Worm (Caenorhabditis elegans): ENCODE data around the gene old-2.

Gene old-2

DNA sequence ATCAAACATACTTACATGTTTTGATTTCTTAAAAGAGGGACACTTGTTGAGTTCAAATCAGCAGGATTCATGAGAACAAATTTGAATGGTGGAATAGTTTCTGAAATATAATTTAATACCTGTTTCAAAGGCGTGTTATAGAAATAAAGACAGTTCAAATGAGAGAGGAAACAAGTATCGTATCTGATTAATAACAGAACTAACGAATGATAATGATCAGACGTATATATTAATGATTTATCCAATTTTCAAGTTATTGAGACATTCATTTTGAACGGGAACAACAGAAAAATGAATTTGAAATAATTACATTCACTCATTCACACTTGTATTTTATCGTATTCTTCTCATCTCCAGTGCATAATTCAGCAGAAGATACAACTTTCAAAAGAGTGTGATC lies 6.2 kb upstream of the old-2 start, which contains the start of gene chil-4:
Gene chil-4 (minus strand): TSS at position 101 of the 400 bp plus-strand sequence.
- TF ChIP-seq ZK546.5 (tag; optimal IDR thresholded peaks at IDR 0.05) (no peak), nhr-12 (tag; optimal IDR thresholded peaks at IDR 0.05) (no peak), pqm-1 (tag; optimal IDR thresholded peaks at IDR 0.05) (no peak), ceh-16 (tag; optimal IDR thresholded peaks at IDR 0.05) (no peak), fkh-2 (tag; optimal IDR thresholded peaks at IDR 0.05) (no peak), nhr-23 (tag; optimal IDR thresholded peaks at IDR 0.05) (no peak), mdl-1 (tag; optimal IDR thresholded peaks at IDR 0.05) (no peak), mml-1 (tag; optimal IDR thresholded peaks at IDR 0.05) (no peak)

DNA sequence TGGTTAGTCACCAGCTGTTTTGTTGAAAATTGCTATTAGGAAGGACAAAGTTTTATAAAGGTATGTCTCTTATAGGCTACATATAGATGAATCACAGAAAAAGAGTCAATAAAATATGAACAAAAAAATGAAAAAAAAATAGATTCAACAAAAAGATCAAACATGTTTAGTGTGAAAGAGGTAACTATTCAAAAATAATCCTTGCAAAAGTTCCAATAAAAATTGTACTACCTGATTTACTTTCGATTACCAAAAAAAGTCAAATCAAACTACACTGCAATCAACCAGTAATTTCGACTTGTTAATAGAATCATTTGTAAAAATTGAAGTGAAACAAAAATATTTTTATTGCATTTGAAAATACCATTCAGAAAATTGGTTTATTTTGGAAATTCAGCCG lies 1.5 kb upstream of the old-2 start, which contains the start of gene ZK938.10:
Gene ZK938.10 (minus strand): TSS at position 101 of the 400 bp plus-strand sequence.
- TF ChIP-seq nhr-67 (tag; optimal IDR thresholded peaks at IDR 0.05) (no peak), snpc-4 (tag; optimal IDR thresholded peaks at IDR 0.05) (no peak), lin-39 (tag; optimal IDR thresholded peaks at IDR 0.05) (no peak), mdl-1 (tag; optimal IDR thresholded peaks at IDR 0.05) (no peak), fos-1 (tag; optimal IDR thresholded peaks at IDR 0.05) (no peak), egl-5 (tag; optimal IDR thresholded peaks at IDR 0.05) (no peak), egl-27 (tag; optimal IDR thresholded peaks at IDR 0.05) (no peak), elt-3 (tag; optimal IDR thresholded peaks at IDR 0.05) (no peak), daf-12 (tag; optimal IDR thresholded peaks at IDR 0.05) (no peak), tbx-2 (tag; optimal IDR thresholded peaks at IDR 0.05) (no peak), unc-62 (GFP tag; optimal IDR thresholded peaks at IDR 0.05) (no peak), ceh-16 (tag; optimal IDR thresholded peaks at IDR 0.05) (no peak), elt-2 (tag; optimal IDR thresholded peaks at IDR 0.05) (no peak)

ce11 chrII:9845239-9845638 lies 4.2 kb downstream of the old-2 start, which contains the start of gene chil-9:
TSS of gene chil-9 (minus strand) at chrII:9845339.
- no peak for TF ChIP-seq tbx-2 (tag; optimal IDR thresholded peaks at IDR 0.05)
- no peak for TF ChIP-seq aly-2 (tag; optimal IDR thresholded peaks at IDR 0.05)

ce11 chrII:9841985-9842505 lies 7.4 kb downstream of the old-2 start, which contains the start of gene rnh-1.2:
TSS of gene rnh-1.2 (minus strand) at chrII:9842035.
- no peak for TF ChIP-seq aly-2 (tag; optimal IDR thresholded peaks at IDR 0.05)
- TF ChIP-seq ceh-16 (tag; optimal IDR thresholded peaks at IDR 0.05), result no peak
- no peak for TF ChIP-seq eor-1 (tag; optimal IDR thresholded peaks at IDR 0.05)
- TF ChIP-seq mml-1 (tag; optimal IDR thresholded peaks at IDR 0.05), result no peak
- TF ChIP-seq nhr-25 (tag; optimal IDR thresholded peaks at IDR 0.05), result no peak
- TF ChIP-seq hmg-11 (tag; optimal IDR thresholded peaks at IDR 0.05), result no peak
- no peak for TF ChIP-seq fkh-10 (GFP tag; optimal IDR thresholded peaks at IDR 0.05)
- no peak for TF ChIP-seq ceh-82 (tag; optimal IDR thresholded peaks at IDR 0.05)
- no peak for TF ChIP-seq egl-5 (tag; optimal IDR thresholded peaks at IDR 0.05)
- TF ChIP-seq zag-1 (tag; optimal IDR thresholded peaks at IDR 0.05), result no peak
- TF ChIP-seq nhr-67 (tag; optimal IDR thresholded peaks at IDR 0.05), result no peak
- no peak for TF ChIP-seq nfya-1 (tag; optimal IDR thresholded peaks at IDR 0.05; ENCODE audit: insufficient read depth)
- no peak for TF ChIP-seq fos-1 (tag; optimal IDR thresholded peaks at IDR 0.05)
- no peak for TF ChIP-seq nhr-77 (tag; optimal IDR thresholded peaks at IDR 0.05)
- TF ChIP-seq nhr-43 (tag; optimal IDR thresholded peaks at IDR 0.05; ENCODE audit: poor library complexity, severe bottlenecking), result no peak
- no peak for TF ChIP-seq R02D3.7 (tag; optimal IDR thresholded peaks at IDR 0.05)
- no peak for TF ChIP-seq sea-2 (GFP tag; optimal IDR thresholded peaks at IDR 0.05)
- no peak for TF ChIP-seq elt-1 (tag; optimal IDR thresholded peaks at IDR 0.05)
- TF ChIP-seq ama-1 (optimal IDR thresholded peaks at IDR 0.05), result no peak
- no peak for TF ChIP-seq ceh-9 (tag; optimal IDR thresholded peaks at IDR 0.05)

DNA sequence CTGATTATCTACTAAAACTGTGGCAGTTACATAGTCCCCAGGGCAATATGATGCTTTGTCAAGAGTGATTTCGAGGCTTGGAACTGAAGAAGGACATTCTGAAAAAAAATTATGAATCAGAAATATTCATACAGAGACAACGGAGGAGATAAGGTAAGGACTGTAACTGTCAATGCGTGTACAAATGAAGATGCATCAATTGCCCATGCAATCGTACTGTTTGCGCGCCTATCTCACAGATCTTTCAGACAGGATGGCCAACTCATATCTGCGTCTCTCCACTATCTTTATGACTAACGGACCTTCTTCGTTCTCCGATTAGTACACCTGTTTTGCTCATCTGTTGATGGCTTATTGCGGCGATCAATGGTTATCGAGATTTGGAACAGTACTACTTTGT lies 9.1 kb downstream of the old-2 start, which contains the start of gene ZK938.11:
Gene ZK938.11 (minus strand): TSS at position 101 of the 400 bp plus-strand sequence.
- TF ChIP-seq ceh-82 (tag; optimal IDR thresholded peaks at IDR 0.05), result no peak
- no peak for TF ChIP-seq lin-15B (tag; optimal IDR thresholded peaks at IDR 0.05)
- no peak for TF ChIP-seq zag-1 (tag; optimal IDR thresholded peaks at IDR 0.05)
- no peak for TF ChIP-seq egl-5 (tag; optimal IDR thresholded peaks at IDR 0.05)
- no peak for TF ChIP-seq nhr-25 (tag; optimal IDR thresholded peaks at IDR 0.05)
- no peak for TF ChIP-seq nhr-28 (tag; optimal IDR thresholded peaks at IDR 0.05)
- no peak for TF ChIP-seq ama-1 (optimal IDR thresholded peaks at IDR 0.05)
- TF ChIP-seq mdl-1 (tag; optimal IDR thresholded peaks at IDR 0.05), result no peak
- no peak for TF ChIP-seq nhr-77 (tag; optimal IDR thresholded peaks at IDR 0.05)
- TF ChIP-seq aly-2 (tag; optimal IDR thresholded peaks at IDR 0.05), result no peak
- TF ChIP-seq egl-27 (tag; optimal IDR thresholded peaks at IDR 0.05), result no peak
- no peak for TF ChIP-seq R02D3.7 (tag; optimal IDR thresholded peaks at IDR 0.05)
- TF ChIP-seq pqm-1 (tag; optimal IDR thresholded peaks at IDR 0.05), result no peak
- TF ChIP-seq lsy-12 (tag; optimal IDR thresholded peaks at IDR 0.05), result no peak
- no peak for TF ChIP-seq ztf-4 (tag; optimal IDR thresholded peaks at IDR 0.05)
- no peak for TF ChIP-seq elt-3 (tag; optimal IDR thresholded peaks at IDR 0.05)

Data from whole organism, L3 larva.